Fruit fly (Drosophila melanogaster): ENCODE measurements around the gene Ziz.

Ziz gene

DNA sequence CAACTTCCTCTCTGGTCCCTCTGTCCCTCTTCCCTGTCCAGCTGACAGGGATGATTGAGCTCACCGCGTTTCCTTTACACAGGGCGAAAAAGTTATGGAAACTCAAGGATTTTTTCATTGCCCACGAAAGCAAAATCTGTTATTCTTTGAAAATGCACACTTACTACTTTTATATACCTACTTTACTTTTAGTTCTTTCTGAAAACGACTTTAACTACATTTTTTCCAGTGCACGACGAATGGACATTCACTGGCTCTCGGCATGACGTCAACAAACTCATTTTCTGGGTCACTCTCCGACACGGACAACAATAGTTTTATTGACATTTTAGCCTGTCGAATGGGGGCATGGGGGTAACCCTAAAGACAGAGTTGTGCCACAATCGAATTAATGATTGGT lies 16.8 kb upstream of the Ziz start (continued):
- TF ChIP-seq tll (GFP tag; optimal IDR thresholded peaks at IDR 0.05) (no peak), CG7745 (tag; optimal IDR thresholded peaks at IDR 0.05) (no peak), Dref (GFP tag; IDR thresholded peaks at IDR 0.05) (no peak), sima (GFP tag; optimal IDR thresholded peaks at IDR 0.05) (no peak), Stat92E (GFP tag; optimal IDR thresholded peaks at IDR 0.05) (no peak), vvl (GFP tag; IDR thresholded peaks at IDR 0.05) (peak; percentile 87), dysf (GFP tag; IDR thresholded peaks at IDR 0.05) (peak; percentile 84), CG30431 (GFP tag; optimal IDR thresholded peaks at IDR 0.05) (peak; percentile 35), HmgZ (tag; optimal IDR thresholded peaks at IDR 0.05) (peak; percentile 33), ken (GFP tag; IDR thresholded peaks at IDR 0.05) (peak; percentile 51; the same call in 1 of the 3 replicates), repo (GFP tag; optimal IDR thresholded peaks at IDR 0.05) (peak; percentile 62), Hmx (GFP tag; optimal IDR thresholded peaks at IDR 0.05) (no peak), ato (GFP tag; IDR thresholded peaks at IDR 0.05; ENCODE audit: partially characterized antibody) (no peak), Bteb2 (GFP tag; optimal IDR thresholded peaks at IDR 0.05) (peak; percentile 41), CG3726 (GFP tag; IDR thresholded peaks at IDR 0.05) (peak; percentile 51; the same call in 1 of the 3 replicates), CG4854 (GFP tag; optimal IDR thresholded peaks at IDR 0.05) (peak; percentile 45), Deaf1 (tag; optimal IDR thresholded peaks at IDR 0.05) (peak; percentile 31), Vsx1 (GFP tag; optimal IDR thresholded peaks at IDR 0.05) (peak; percentile 54), CG4730 (GFP tag; IDR thresholded peaks at IDR 0.05) (peak; percentile 57; the same call in 1 of the 2 replicates), eyg (GFP tag; optimal IDR thresholded peaks at IDR 0.05) (peak; percentile 77), h (optimal IDR thresholded peaks at IDR 0.05) (no peak), ERR (GFP tag; optimal IDR thresholded peaks at IDR 0.05) (peak; percentile 24), CG2202 (tag; optimal IDR thresholded peaks at IDR 0.05) (no peak), tup (GFP tag; optimal IDR thresholded peaks at IDR 0.05) (peak; percentile 39), Usf (GFP tag; optimal IDR thresholded peaks at IDR 0.05) (peak; percentile 24), kay (GFP tag; optimal IDR thresholded peaks at IDR 0.05) (peak; percentile 50), sens-2 (GFP tag; IDR thresholded peaks at IDR 0.05) (0 out of 2 replicates have a peak, but pooled peaks have one; percentile 54), CG7357 (GFP tag; IDR thresholded peaks at IDR 0.05) (peak; percentile 66; the same call in 1 of the 3 replicates), gfzf (GFP tag; optimal IDR thresholded peaks at IDR 0.05) (no peak), dati (GFP tag; IDR thresholded peaks at IDR 0.05) (no peak), hkb (optimal IDR thresholded peaks at IDR 0.05) (no peak), hkb (GFP tag; IDR thresholded peaks at IDR 0.05) (peak; percentile 74), grn (GFP tag; optimal IDR thresholded peaks at IDR 0.05) (no peak), Kr (GFP tag; optimal IDR thresholded peaks at IDR 0.05) (no peak), CG8944 (GFP tag; optimal IDR thresholded peaks at IDR 0.05) (peak; percentile 59), wdn (GFP tag; IDR thresholded peaks at IDR 0.05) (no peak), CG10209 (GFP tag; optimal IDR thresholded peaks at IDR 0.05) (peak; percentile 53), CG12071 (GFP tag; optimal IDR thresholded peaks at IDR 0.05) (peak; percentile 67), cad (GFP tag; optimal IDR thresholded peaks at IDR 0.05) (no peak), CG1024 (GFP tag; IDR thresholded peaks at IDR 0.05) (peak; percentile 71), CG1603 (tag; optimal IDR thresholded peaks at IDR 0.05) (peak; percentile 78), YL-1 (GFP tag; optimal IDR thresholded peaks at IDR 0.05) (no peak), trem (tag; optimal IDR thresholded peaks at IDR 0.05) (peak; percentile 61), Sin3A (optimal IDR thresholded peaks at IDR 0.05) (no peak), corto (GFP tag; optimal IDR thresholded peaks at IDR 0.05) (no peak), CG7839 (tag; optimal IDR thresholded peaks at IDR 0.05) (peak; percentile 76), dmrt99B (tag; optimal IDR thresholded peaks at IDR 0.05) (peak; percentile 82), CG3838 (GFP tag; optimal IDR thresholded peaks at IDR 0.05) (peak; percentile 40), danr (GFP tag; IDR thresholded peaks at IDR 0.05) (peak; percentile 33; the same call in 1 of the 2 replicates), zfh2 (GFP tag; optimal IDR thresholded peaks at IDR 0.05) (peak; percentile 68), CG9876 (GFP tag; optimal IDR thresholded peaks at IDR 0.05) (peak; percentile 70), onecut (GFP tag; IDR thresholded peaks at IDR 0.05) (peak; percentile 70), fru (optimal IDR thresholded peaks at IDR 0.05) (no peak)

Measured in whole organism, embryonic.